Worm (Caenorhabditis elegans) whole organism, late embryonic: Measurements from ENCODE around the gene scl-26.

Experiments used
- T23F11.4 ChIP-seq: fragments of 200-800 bp; sonication (Bioruptor generic); optimal IDR thresholded peaks from 2 replicates; lab custom pipeline; 2018; ENCODE audit warnings: mild to moderate bottlenecking, missing genetic modification characterization, missing compliant biosample characterization
- ceh-2 ChIP-seq: sonication (generic microtip); optimal IDR thresholded peaks from 2 replicates; lab custom pipeline; 2016; ENCODE audit warnings: missing genotype, missing genetic modification characterization, missing compliant biosample characterization
- ceh-6 ChIP-seq: fragments of 200-800 bp; sonication (Bioruptor generic); optimal IDR thresholded peaks from 2 replicates; lab custom pipeline; 2018; ENCODE audit warnings: mild to moderate bottlenecking, missing genetic modification characterization, missing compliant biosample characterization
- hlh-15 ChIP-seq: sonication (generic microtip); optimal IDR thresholded peaks from 2 replicates; lab custom pipeline; 2016; ENCODE audit warnings: missing genetic modification characterization, missing compliant biosample characterization
- mec-3 ChIP-seq: sonication (generic microtip); optimal IDR thresholded peaks from 2 replicates; lab custom pipeline; 2016; ENCODE audit warnings: borderline replicate concordance, missing genetic modification characterization, missing compliant biosample characterization
- nfya-1 ChIP-seq: sonication (generic microtip); optimal IDR thresholded peaks from 2 replicates; lab custom pipeline; 2017; ENCODE audit warnings: missing genetic modification characterization, mild to moderate bottlenecking, missing compliant biosample characterization, antibody characterized with exemption, moderate library complexity
- pag-3 ChIP-seq: sonication (generic microtip); optimal IDR thresholded peaks from 2 replicates; lab custom pipeline; 2016; ENCODE audit warnings: missing compliant biosample characterization, missing genetic modification characterization, borderline replicate concordance
- pqm-1 ChIP-seq: sonication (generic microtip); optimal IDR thresholded peaks from 2 replicates; lab custom pipeline; 2016; ENCODE audit warnings: missing genetic modification characterization, missing compliant biosample characterization

ce11 chrV:7635469-7635868 is 34.1 kb upstream of the scl-26 start, which contains the start of gene srd-29:
- TF ChIP-seq ceh-2 (tag; lab: Kevin White, UChicago) (no peak), T23F11.4 (GFP tag; lab: Kevin White, UChicago) (no peak), hlh-15 (no peak), nfya-1 (tag; lab: Kevin White, UChicago) (no peak), pqm-1 (no peak), mec-3 (no peak), ceh-6 (GFP tag; lab: Kevin White, UChicago) (no peak), pag-3 (no peak)
